Fruit fly (Drosophila melanogaster) whole organism, embryonic: ENCODE measurements around the gene Vsx2.

Source experiments
- Ada2b ChIP-seq: fragments of 200-800 bp; sonication (Bioruptor generic); IDR thresholded peaks from 2 replicates; pipeline ENCODE4 v1.3.6; 2022; ENCODE audit warnings: missing biosample characterization, missing genetic modification characterization
- C15 ChIP-seq: fragments of 200-800 bp; sonication (Bioruptor generic); IDR thresholded peaks from 3 replicates; pipeline ENCODE4 v1.3.6; 2022; ENCODE audit warnings: missing biosample characterization, missing genetic modification characterization
- CG10209 ChIP-seq: fragments of 200-800 bp; sonication (Bioruptor generic); optimal IDR thresholded peaks from 3 replicates; lab custom pipeline; 2017; ENCODE audit warnings: missing biosample characterization, mild to moderate bottlenecking, missing genetic modification characterization, missing genetic modification reagents
- CG10431 ChIP-seq: fragments of 200-800 bp; sonication (Bioruptor generic); optimal IDR thresholded peaks from 3 replicates; lab custom pipeline; 2018; ENCODE audit warnings: missing biosample characterization, mild to moderate bottlenecking, missing genetic modification characterization
- CG11504 ChIP-seq: fragments of 200-800 bp; sonication (Bioruptor generic); optimal IDR thresholded peaks from 3 replicates; lab custom pipeline; 2019; ENCODE audit warnings: missing biosample characterization, mild to moderate bottlenecking, missing genetic modification characterization, moderate library complexity
- CG12744 ChIP-seq: fragments of 200-800 bp; sonication (Bioruptor generic); optimal IDR thresholded peaks from 2 replicates; lab custom pipeline; 2016; ENCODE audit warnings: missing biosample characterization, missing genetic modification characterization
- CG1647 ChIP-seq: fragments of 200-800 bp; sonication (Bioruptor generic); optimal IDR thresholded peaks from 3 replicates; lab custom pipeline; 2016; ENCODE audit warnings: missing biosample characterization, missing genetic modification characterization
- CG17361 ChIP-seq: fragments of 200-800 bp; sonication (Bioruptor generic); IDR thresholded peaks from 3 replicates; pipeline ENCODE4 v1.3.6; 2022; ENCODE audit warnings: missing biosample characterization, missing genetic modification characterization
- CG17829 ChIP-seq: fragments of 200-800 bp; optimal IDR thresholded peaks from 2 replicates; lab custom pipeline; 2019; ENCODE audit warnings: missing biosample characterization, mild to moderate bottlenecking, missing genetic modification characterization, moderate library complexity
- CG18599 ChIP-seq: fragments of 200-800 bp; sonication (Bioruptor generic); optimal IDR thresholded peaks from 3 replicates; lab custom pipeline; 2017; ENCODE audit warnings: missing biosample characterization, missing genetic modification characterization, mild to moderate bottlenecking, moderate library complexity, missing genetic modification reagents
- CG2120 ChIP-seq: fragments of 200-800 bp; sonication (Bioruptor generic); optimal IDR thresholded peaks from 3 replicates; lab custom pipeline; 2016; ENCODE audit warnings: missing biosample characterization, missing genetic modification characterization
- CG2678 ChIP-seq: fragments of 200-800 bp; sonication (Bioruptor generic); optimal IDR thresholded peaks from 3 replicates; lab custom pipeline; 2019; ENCODE audit warnings: missing biosample characterization, mild to moderate bottlenecking, missing genetic modification characterization, moderate library complexity
- CG2875 ChIP-seq: fragments of 200-800 bp; sonication (Bioruptor generic); optimal IDR thresholded peaks from 2 replicates; lab custom pipeline; 2017; ENCODE audit warnings: missing biosample characterization, mild to moderate bottlenecking, missing genetic modification characterization, missing genetic modification reagents
- CG33213 ChIP-seq: fragments of 200-800 bp; sonication (Bioruptor generic); optimal IDR thresholded peaks from 3 replicates; lab custom pipeline; 2016; ENCODE audit warnings: missing biosample characterization, missing genetic modification characterization
- CG3995 ChIP-seq: fragments of 200-800 bp; sonication (Bioruptor generic); optimal IDR thresholded peaks from 3 replicates; lab custom pipeline; 2016; ENCODE audit warnings: missing biosample characterization, missing genetic modification characterization
- CG6254 ChIP-seq: fragments of 200-800 bp; sonication (Bioruptor generic); optimal IDR thresholded peaks from 3 replicates; lab custom pipeline; 2017; ENCODE audit warnings: mild to moderate bottlenecking, missing biosample characterization, missing genetic modification reagents, missing genetic modification characterization
- CG7556 ChIP-seq: fragments of 200-800 bp; sonication (Bioruptor generic); optimal IDR thresholded peaks from 2 replicates; lab custom pipeline; 2017; ENCODE audit warnings: missing biosample characterization, mild to moderate bottlenecking, missing genetic modification characterization
- CG7745 ChIP-seq: fragments of 200-800 bp; sonication (Bioruptor generic); optimal IDR thresholded peaks from 2 replicates; lab custom pipeline; 2018; ENCODE audit warnings: missing biosample characterization, mild to moderate bottlenecking, missing genetic modification characterization, moderate library complexity
- CG7839 ChIP-seq: fragments of 200-800 bp; sonication (Bioruptor generic); optimal IDR thresholded peaks from 3 replicates; lab custom pipeline; 2018; ENCODE audit warnings: missing biosample characterization, mild to moderate bottlenecking, missing genetic modification characterization, moderate library complexity
- CG8281 ChIP-seq: fragments of 200-800 bp; sonication (Bioruptor generic); optimal IDR thresholded peaks from 2 replicates; lab custom pipeline; 2018; ENCODE audit warnings: missing biosample characterization, mild to moderate bottlenecking, missing genetic modification characterization, moderate library complexity
- CG8944 ChIP-seq: fragments of 200-800 bp; sonication (Bioruptor generic); optimal IDR thresholded peaks from 3 replicates; lab custom pipeline; 2016; ENCODE audit warnings: missing biosample characterization, missing genetic modification characterization
- CkIIα-i1 ChIP-seq: fragments of 200-800 bp; sonication (Bioruptor generic); IDR thresholded peaks from 2 replicates; pipeline ENCODE4 v1.3.6; 2022; ENCODE audit warnings: missing biosample characterization, missing genetic modification characterization
- CoRest ChIP-seq: fragments of 200-800 bp; sonication (Bioruptor generic); optimal IDR thresholded peaks from 3 replicates; lab custom pipeline; 2018; ENCODE audit warnings: missing biosample characterization, mild to moderate bottlenecking, missing genetic modification characterization, moderate library complexity
- Dek ChIP-seq: fragments of 200-800 bp; sonication (Bioruptor generic); optimal IDR thresholded peaks from 3 replicates; lab custom pipeline; 2019; ENCODE audit warnings: missing biosample characterization, mild to moderate bottlenecking, missing genetic modification characterization, moderate library complexity
- Drgx ChIP-seq: fragments of 200-800 bp; sonication (Bioruptor generic); IDR thresholded peaks from 2 replicates; pipeline ENCODE4 v1.3.6; 2022; ENCODE audit warnings: missing biosample characterization, missing genetic modification characterization
- Ets65A ChIP-seq: fragments of 200-800 bp; sonication (Bioruptor generic); peaks from one replicate; lab custom pipeline; 2016; ENCODE audit warnings: missing biosample characterization, missing genetic modification characterization
- Hr51 ChIP-seq, 2 experiments: fragments of 200-800 bp; sonication (Bioruptor generic); optimal IDR thresholded peaks; 2 replicates in 1 of 2; 3 replicates in 1 of 2; lab custom pipeline; 2016 to 2018; ENCODE audit warnings: missing biosample characterization in 2 of 2, missing genetic modification characterization in 2 of 2, mild to moderate bottlenecking in 1 of 2, moderate library complexity in 1 of 2
- MTF-1 ChIP-seq: fragments of 200-800 bp; sonication (Bioruptor generic); optimal IDR thresholded peaks from 2 replicates; lab custom pipeline; 2018; ENCODE audit warnings: missing biosample characterization, mild to moderate bottlenecking, missing genetic modification characterization, borderline replicate concordance
- Meics ChIP-seq: fragments of 200-800 bp; sonication (Bioruptor generic); optimal IDR thresholded peaks from 2 replicates; lab custom pipeline; 2017; ENCODE audit warnings: missing biosample characterization, mild to moderate bottlenecking, missing genetic modification characterization
- Ptx1 ChIP-seq: fragments of 200-800 bp; sonication (Bioruptor generic); IDR thresholded peaks from 2 replicates; pipeline ENCODE4 v1.3.6; 2022; ENCODE audit warnings: missing biosample characterization, missing genetic modification characterization
- Sry-δ ChIP-seq: fragments of 200-800 bp; sonication (Bioruptor generic); optimal IDR thresholded peaks from 2 replicates; lab custom pipeline; 2016; ENCODE audit warnings: missing biosample characterization, missing genetic modification characterization
- btn ChIP-seq: fragments of 200-800 bp; sonication (Bioruptor generic); optimal IDR thresholded peaks from 2 replicates; lab custom pipeline; 2016; ENCODE audit warnings: missing biosample characterization, missing genetic modification characterization
- cg ChIP-seq: fragments of 200-800 bp; sonication (Bioruptor generic); optimal IDR thresholded peaks from 3 replicates; lab custom pipeline; 2019; ENCODE audit warnings: missing biosample characterization, mild to moderate bottlenecking, missing genetic modification characterization, moderate library complexity
- dysf ChIP-seq: fragments of 200-800 bp; sonication (Bioruptor generic); IDR thresholded peaks from 3 replicates; pipeline ENCODE4 v1.3.6; 2022; ENCODE audit warnings: missing biosample characterization, missing genetic modification characterization
- h ChIP-seq: fragments of >200 bp; optimal IDR thresholded peaks from 2 replicates; lab custom pipeline; 2017
- jing ChIP-seq: fragments of 200-800 bp; sonication (Bioruptor generic); optimal IDR thresholded peaks from 2 replicates; lab custom pipeline; 2018; ENCODE audit warnings: missing biosample characterization, mild to moderate bottlenecking, missing genetic modification characterization
- ken ChIP-seq: fragments of 200-800 bp; sonication (Bioruptor generic); IDR thresholded peaks from 3 replicates; pipeline ENCODE4 v1.3.6; 2022; ENCODE audit warnings: missing biosample characterization, missing genetic modification characterization
- scrt ChIP-seq: fragments of 200-800 bp; sonication (Bioruptor generic); optimal IDR thresholded peaks from 2 replicates; lab custom pipeline; 2018; ENCODE audit warnings: missing biosample characterization, mild to moderate bottlenecking, missing genetic modification characterization, moderate library complexity
- sens ChIP-seq: fragments of 200-800 bp; sonication (Bioruptor generic); peaks from one replicate; lab custom pipeline; 2016; ENCODE audit warnings: missing biosample characterization, missing genetic modification characterization
- sima ChIP-seq: fragments of 200-800 bp; sonication (Bioruptor generic); optimal IDR thresholded peaks from 2 replicates; lab custom pipeline; 2016; ENCODE audit warnings: missing biosample characterization, missing genetic modification characterization
- sisA ChIP-seq: fragments of 200-800 bp; sonication (Bioruptor generic); IDR thresholded peaks from 2 replicates; pipeline ENCODE4 v1.3.6; 2022; ENCODE audit warnings: missing biosample characterization, missing genetic modification characterization
- ssp ChIP-seq: fragments of 200-800 bp; sonication (Bioruptor generic); IDR thresholded peaks from 2 replicates; pipeline ENCODE4 v1.3.6; 2022; ENCODE audit warnings: missing biosample characterization, missing genetic modification characterization
- stc ChIP-seq: fragments of 200-800 bp; sonication (Bioruptor generic); IDR thresholded peaks from 2 replicates; pipeline ENCODE4 v1.3.6; 2022; ENCODE audit warnings: missing biosample characterization, missing genetic modification characterization
- vnd ChIP-seq: fragments of 200-800 bp; sonication (Bioruptor generic); IDR thresholded peaks from 3 replicates; pipeline ENCODE4 v1.3.6; 2022; ENCODE audit warnings: missing biosample characterization, missing genetic modification characterization; ENCODE audit not compliant: partially characterized antibody

Gene Vsx2

DNA sequence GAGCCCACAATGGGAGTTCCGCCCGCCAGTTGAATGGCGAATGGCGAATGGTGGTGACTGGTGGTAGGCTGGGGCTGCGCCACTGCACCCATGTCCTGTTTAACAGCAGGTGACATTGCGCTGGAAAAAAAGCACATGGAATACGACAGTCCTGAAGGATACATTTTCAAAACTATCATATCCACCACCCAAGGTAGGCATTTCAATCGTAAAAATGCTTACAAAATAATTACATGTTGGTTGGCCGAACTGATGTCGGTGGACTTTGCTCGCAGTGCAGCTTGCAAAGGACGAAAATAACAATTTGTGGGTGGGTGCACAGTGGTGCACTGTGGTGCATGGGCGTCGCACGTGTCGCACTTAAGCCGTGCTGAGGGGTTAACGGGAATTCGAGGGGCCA, 56.1 kb downstream of the Vsx2 start:
- TF ChIP-seq Drgx (GFP tag; lab: Robert Waterston, UW): peak; percentile 60; the same call in 1 of the 2 replicates
- no peak for TF ChIP-seq CG12744
- TF ChIP-seq, all 482 proteins: peak for 1

DNA sequence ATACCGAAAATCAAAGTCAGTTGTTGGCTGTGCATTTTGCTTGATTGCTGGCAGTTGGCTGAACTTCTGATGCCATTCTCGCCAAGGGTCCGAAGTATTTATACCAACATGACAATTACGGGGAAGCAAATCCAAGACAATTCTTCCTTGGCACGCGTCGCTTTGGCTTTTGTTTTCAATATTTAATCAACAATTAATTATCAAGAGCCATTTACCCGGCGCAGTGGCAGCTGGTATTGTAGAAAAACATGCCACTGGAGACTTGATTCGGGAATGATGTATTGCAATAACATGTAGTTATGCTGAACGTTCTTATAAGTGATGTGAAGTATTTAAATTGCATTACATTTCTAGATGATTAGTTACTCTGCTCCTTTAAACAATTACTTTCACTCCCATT, 58.9 kb downstream of the Vsx2 start, which contains the start of the genes CG32762 and CG4151:
Gene CG32762 (minus strand): TSS at position 101 of the 400 bp plus-strand sequence.
Gene CG4151 (plus strand): TSS at position 348 of the 400 bp plus-strand sequence.
- no peak for TF ChIP-seq CG10209 (GFP tag; lab: Kevin White, UChicago)
- TF ChIP-seq CG1647 (GFP tag; lab: Kevin White, UChicago): no peak
- TF ChIP-seq CG7745 (tag; lab: Kevin White, UChicago): no peak
- TF ChIP-seq Dek (tag; lab: Kevin White, UChicago): no peak
- no peak for TF ChIP-seq CG33213 (GFP tag; lab: Kevin White, UChicago)
- TF ChIP-seq C15 (GFP tag; lab: Robert Waterston, UW): no peak
- no peak for TF ChIP-seq stc (GFP tag; lab: Robert Waterston, UW)
- TF ChIP-seq cg (GFP tag; lab: Kevin White, UChicago): no peak

DNA sequence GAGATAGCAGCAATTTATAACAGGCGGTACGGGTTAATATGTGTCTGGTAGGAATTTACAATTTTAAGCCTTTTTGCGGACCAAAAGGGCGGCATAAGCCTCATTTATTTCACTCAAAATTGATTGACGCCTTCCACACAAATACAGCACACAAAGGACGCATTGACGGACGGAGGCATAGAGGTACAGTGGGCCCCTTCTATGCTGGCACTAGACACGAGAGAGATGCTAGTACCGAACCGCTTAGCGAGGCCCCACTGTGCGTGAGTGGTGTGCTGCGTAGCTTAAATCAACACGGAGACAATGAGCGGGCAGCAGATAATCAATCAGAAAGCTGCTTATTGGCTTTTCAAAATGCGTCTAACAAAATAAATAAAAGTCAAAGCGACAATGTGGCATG, 63.3 kb downstream of the Vsx2 start:
- TF ChIP-seq Sry-δ (GFP tag; lab: Kevin White, UChicago) (no peak), Ets65A (peak; percentile 59)

DNA sequence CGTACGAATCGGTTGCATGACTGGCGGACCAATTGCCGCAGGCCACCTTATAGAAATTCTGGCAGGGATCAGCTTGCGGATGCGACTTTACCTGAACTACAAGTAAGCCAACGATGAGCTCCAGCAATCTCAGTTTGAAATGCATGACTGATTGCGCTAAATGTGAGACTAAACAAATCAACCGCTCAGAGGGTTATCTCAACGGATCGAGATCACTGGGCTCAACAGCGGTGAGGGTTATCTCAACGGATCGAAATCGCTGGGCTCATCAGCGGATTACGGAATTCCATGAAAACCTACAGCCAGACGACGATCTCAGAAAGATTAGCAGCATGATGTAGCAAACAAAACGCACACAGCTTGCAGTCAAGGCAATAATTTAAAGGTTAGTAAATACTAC, 64.1 kb downstream of the Vsx2 start, which contains the start of gene frma:
Gene frma (minus strand): TSS at position 152 of the 400 bp plus-strand sequence.
- TF ChIP-seq CG7745 (tag; lab: Kevin White, UChicago) (no peak), vnd (no peak), CG6254 (GFP tag; lab: Kevin White, UChicago) (no peak), btn (GFP tag; lab: Kevin White, UChicago) (no peak), CG17829 (no peak), MTF-1 (no peak), sima (GFP tag; lab: Kevin White, UChicago) (no peak), CG12744 (no peak), ssp (no peak), CG2875 (no peak), CG10431 (GFP tag; lab: Kevin White, UChicago) (no peak), CG8944 (GFP tag; lab: Kevin White, UChicago) (no peak), CG3995 (GFP tag; lab: Kevin White, UChicago) (no peak), CkIIα-i1 (GFP tag; lab: Robert Waterston, UW) (no peak), CoRest (tag; lab: Kevin White, UChicago) (no peak), jing (no peak)

DNA sequence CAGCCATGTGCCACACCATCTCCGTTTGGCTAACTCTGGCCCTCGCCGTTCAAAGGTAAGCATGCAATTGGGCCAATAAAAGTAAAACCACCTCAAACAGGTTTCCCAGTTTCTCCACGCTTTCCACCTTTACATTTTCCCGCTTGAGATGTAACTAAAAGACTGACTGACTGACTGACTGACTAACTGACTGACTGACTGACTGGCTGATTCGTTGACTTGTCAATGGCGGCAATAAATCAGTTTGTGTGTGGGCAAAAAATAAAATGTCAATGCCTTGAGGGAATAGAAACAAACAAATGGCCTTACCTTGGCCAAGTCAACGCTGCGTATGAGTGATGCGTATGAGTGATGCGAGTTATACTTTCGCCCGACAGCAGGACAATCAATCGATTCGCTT, 72.6 kb downstream of the Vsx2 start:
- TF ChIP-seq CG8281 (peak; percentile 91), h (no peak)

DNA sequence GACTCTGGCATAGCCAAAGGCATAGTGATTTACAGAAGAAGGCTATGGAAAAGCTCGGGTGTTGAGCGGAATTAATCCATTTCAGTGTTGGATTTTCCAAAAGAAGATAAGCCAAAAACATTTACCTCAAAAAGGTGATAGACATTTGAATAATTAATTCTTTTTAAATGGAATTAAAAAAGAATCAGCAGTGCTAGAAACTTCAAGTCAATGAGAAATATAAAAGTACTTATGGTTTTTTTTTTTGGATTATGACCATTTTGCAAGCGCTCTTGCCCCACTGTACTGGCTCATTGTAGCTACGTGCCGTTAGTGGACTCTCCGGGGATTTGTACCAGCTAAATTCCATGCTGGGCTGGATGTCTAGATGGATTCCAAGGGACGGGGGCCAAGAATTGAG, 74.1 kb downstream of the Vsx2 start:
- TF ChIP-seq dysf (GFP tag; lab: Robert Waterston, UW) (peak; percentile 53; the same call in 2 of the 3 replicates), scrt (GFP tag; lab: Kevin White, UChicago) (no peak), CG2678 (peak; percentile 27), Hr51 (GFP tag; optimal IDR thresholded peaks at IDR 0.05; lab: Kevin White, UChicago) (peak in 1 of 2 experiments; percentile 20), CG7556 (GFP tag; lab: Kevin White, UChicago) (peak; percentile 11), ken (GFP tag; lab: Robert Waterston, UW) (0 out of 3 replicates have a peak, but pooled peaks have one; percentile 10), sisA (peak; percentile 9; the same call in 1 of the 2 replicates), CG18599 (GFP tag; lab: Kevin White, UChicago) (peak; percentile 35), CG7839 (tag; lab: Kevin White, UChicago) (peak; percentile 36), CG17361 (GFP tag; lab: Robert Waterston, UW) (no peak), Ada2b (GFP tag; lab: Robert Waterston, UW) (0 out of 2 replicates have a peak, but pooled peaks have one; percentile 4), Meics (peak; percentile 16), Ptx1 (GFP tag; lab: Robert Waterston, UW) (peak; percentile 22; the same call in 1 of the 2 replicates), CG2120 (GFP tag; lab: Kevin White, UChicago) (peak; percentile 15), sens (GFP tag; lab: Kevin White, UChicago) (peak; percentile 71), CG11504 (tag; lab: Kevin White, UChicago) (peak; percentile 31)
